Worm (Caenorhabditis elegans) whole organism, L1 larva: ENCODE results near the gene Y32G9B.1.

Source experiments
- mdl-1 ChIP-seq, 2 experiments: fragments of 150-350 bp; optimal IDR thresholded peaks; 2 replicates each; lab custom pipeline; 2014 to 2017; ENCODE audit warnings: missing biosample characterization in 2 of 2, missing genetic modification characterization in 2 of 2, inconsistent platforms in 1 of 2
- snpc-4 ChIP-seq: fragments of 150-350 bp; optimal IDR thresholded peaks from 2 replicates; lab custom pipeline; 2014; ENCODE audit warnings: missing biosample characterization, missing genetic modification characterization
- tbx-2 ChIP-seq: sonication (generic microtip); optimal IDR thresholded peaks from 2 replicates; lab custom pipeline; 2016; ENCODE audit warnings: missing genetic modification characterization, missing compliant biosample characterization

DNA sequence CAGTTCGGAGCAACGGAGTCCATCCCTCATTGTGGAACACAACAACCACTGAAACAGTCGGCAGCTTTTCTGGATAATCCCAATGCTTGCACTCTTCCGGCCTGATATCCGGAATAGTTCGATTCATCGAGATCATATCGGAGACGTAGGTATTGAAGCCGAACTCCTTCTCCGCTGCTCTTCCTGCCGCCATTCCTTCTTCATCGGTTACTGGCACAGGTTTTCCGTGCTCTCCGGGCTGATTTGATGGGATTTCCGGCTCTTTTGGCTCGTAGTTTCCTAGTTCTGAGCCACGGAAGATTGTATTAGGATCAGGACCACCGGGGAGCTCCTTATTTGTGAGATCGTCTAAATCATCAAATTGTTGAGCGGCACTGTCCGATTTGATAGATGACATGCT lies 9.9 kb downstream of the Y32G9B.1 start:
- TF ChIP-seq mdl-1 (tag; optimal IDR thresholded peaks at IDR 0.05; lab: Kevin White, UChicago): no peak
- TF ChIP-seq snpc-4: no peak
- no peak for TF ChIP-seq tbx-2
